Worm (Caenorhabditis elegans) whole organism, young adult: ENCODE measurements around the gene clec-247.

Experiments
- B0336.3 ChIP-seq: fragments of 200-800 bp; sonication (Bioruptor generic); IDR thresholded peaks from 2 replicates; pipeline ENCODE4 v1.3.6; 2022; ENCODE audit warnings: missing genetic modification characterization, missing compliant biosample characterization
- F23B12.7 ChIP-seq: sonication (generic microtip); optimal IDR thresholded peaks from 2 replicates; lab custom pipeline; 2017; ENCODE audit warnings: missing genetic modification characterization, mild to moderate bottlenecking, missing compliant biosample characterization, antibody characterized with exemption, moderate library complexity; ENCODE audit not compliant: insufficient read depth
- F49E8.2 ChIP-seq: sonication (generic microtip); optimal IDR thresholded peaks from 3 replicates; lab custom pipeline; 2017; ENCODE audit warnings: missing genetic modification characterization, mild to moderate bottlenecking, missing compliant biosample characterization, antibody characterized with exemption, moderate library complexity; ENCODE audit not compliant: insufficient read depth
- F55B11.4 ChIP-seq: sonication (generic microtip); optimal IDR thresholded peaks from 2 replicates; lab custom pipeline; 2016; ENCODE audit warnings: missing compliant biosample characterization, missing genetic modification characterization, borderline replicate concordance; ENCODE audit not compliant: insufficient read depth
- F57C9.4 ChIP-seq: sonication (generic microtip); optimal IDR thresholded peaks from 2 replicates; lab custom pipeline; 2017; ENCODE audit warnings: mild to moderate bottlenecking, missing genetic modification characterization, missing compliant biosample characterization
- K11D2.4 ChIP-seq: fragments of 200-800 bp; sonication (Bioruptor generic); IDR thresholded peaks from 2 replicates; pipeline ENCODE4 v1.3.6; 2022; ENCODE audit warnings: missing genetic modification reagents, missing genetic modification characterization, missing compliant biosample characterization
- akir-1 ChIP-seq: fragments of 200-800 bp; sonication (Bioruptor generic); optimal IDR thresholded peaks from 2 replicates; lab custom pipeline; 2018; ENCODE audit warnings: mild to moderate bottlenecking, missing genetic modification characterization, moderate library complexity, missing compliant biosample characterization
- ama-1 ChIP-seq, 3 experiments: fragments of 150-350 bp in 1 of 3; sonication (generic microtip) in 2 of 3; optimal IDR thresholded peaks; 2 replicates each; lab custom pipeline; 2014 to 2018; ENCODE audit warnings: missing biosample characterization in 2 of 3, missing genetic modification characterization in 2 of 3, missing genetic modification reagents in 2 of 3
- cebp-1 ChIP-seq, 2 experiments: fragments of 200-800 bp in 1 of 2; sonication (Bioruptor generic) in 1 of 2; sonication (generic microtip) in 1 of 2; IDR thresholded peaks in 1 of 2; optimal IDR thresholded peaks in 1 of 2; 2 replicates each; pipeline versions ENCODE4 v1.3.6 to Lab custom; 2017 to 2022; ENCODE audit warnings: missing compliant biosample characterization in 2 of 2, missing genetic modification characterization in 2 of 2, mild to moderate bottlenecking in 1 of 2, missing genetic modification reagents in 1 of 2, moderate library complexity in 1 of 2
- ceh-79 ChIP-seq: sonication (generic microtip); optimal IDR thresholded peaks from 2 replicates; lab custom pipeline; 2017; ENCODE audit warnings: mild to moderate bottlenecking, missing genetic modification characterization, missing compliant biosample characterization
- dox-1 ChIP-seq: fragments of 200-800 bp; sonication (Bioruptor generic); IDR thresholded peaks from 2 replicates; pipeline ENCODE4 v1.3.6; 2022; ENCODE audit warnings: missing genetic modification reagents, missing genetic modification characterization, missing compliant biosample characterization
- dpff-1 ChIP-seq: sonication (generic microtip); optimal IDR thresholded peaks from 2 replicates; lab custom pipeline; 2017; ENCODE audit warnings: mild to moderate bottlenecking, missing genetic modification characterization, missing compliant biosample characterization
- egrh-3 ChIP-seq: fragments of 200-800 bp; sonication (Bioruptor generic); IDR thresholded peaks from 2 replicates; pipeline ENCODE4 v1.3.6; 2022; ENCODE audit warnings: missing genetic modification reagents, missing genetic modification characterization, missing compliant biosample characterization
- gei-17 ChIP-seq: fragments of 200-800 bp; sonication (Bioruptor generic); optimal IDR thresholded peaks from 2 replicates; lab custom pipeline; 2018; ENCODE audit warnings: mild to moderate bottlenecking, missing genetic modification characterization, missing compliant biosample characterization
- hmg-1.2 ChIP-seq: fragments of 200-800 bp; sonication (Bioruptor generic); IDR thresholded peaks from 2 replicates; pipeline ENCODE4 v1.3.6; 2022; ENCODE audit warnings: missing genetic modification reagents, missing genetic modification characterization, missing compliant biosample characterization
- let-526 ChIP-seq: fragments of 200-800 bp; sonication (Bioruptor generic); IDR thresholded peaks from 2 replicates; pipeline ENCODE4 v1.3.6; 2022; ENCODE audit warnings: missing genetic modification reagents, missing genetic modification characterization, missing compliant biosample characterization
- lir-1 ChIP-seq: fragments of 200-800 bp; sonication (Bioruptor generic); conservative IDR thresholded peaks from 2 replicates; pipeline ENCODE4 v1.3.6; 2022; ENCODE audit warnings: missing genetic modification reagents, missing genetic modification characterization, missing compliant biosample characterization
- madf-3 ChIP-seq: fragments of 200-800 bp; sonication (Bioruptor generic); IDR thresholded peaks from 2 replicates; pipeline ENCODE4 v1.3.6; 2022; ENCODE audit warnings: missing genetic modification reagents, missing genetic modification characterization, missing compliant biosample characterization
- mcd-1 ChIP-seq: fragments of 200-800 bp; sonication (Bioruptor generic); IDR thresholded peaks from 2 replicates; pipeline ENCODE4 v1.3.6; 2022; ENCODE audit warnings: missing genetic modification reagents, missing genetic modification characterization, missing compliant biosample characterization
- nhr-80 ChIP-seq: sonication (generic microtip); optimal IDR thresholded peaks from 2 replicates; lab custom pipeline; 2016; ENCODE audit warnings: missing genetic modification characterization, missing compliant biosample characterization
- snpc-1.1 ChIP-seq: sonication (generic microtip); optimal IDR thresholded peaks from 2 replicates; lab custom pipeline; 2017; ENCODE audit warnings: missing genetic modification characterization, mild to moderate bottlenecking, missing compliant biosample characterization, antibody characterized with exemption, moderate library complexity, missing genotype, missing genetic modification reagents; ENCODE audit not compliant: insufficient read depth
- ztf-3 ChIP-seq: fragments of 200-800 bp; sonication (Bioruptor generic); optimal IDR thresholded peaks from 2 replicates; lab custom pipeline; 2018; ENCODE audit warnings: mild to moderate bottlenecking, missing genetic modification characterization, missing compliant biosample characterization

clec-247 gene

DNA sequence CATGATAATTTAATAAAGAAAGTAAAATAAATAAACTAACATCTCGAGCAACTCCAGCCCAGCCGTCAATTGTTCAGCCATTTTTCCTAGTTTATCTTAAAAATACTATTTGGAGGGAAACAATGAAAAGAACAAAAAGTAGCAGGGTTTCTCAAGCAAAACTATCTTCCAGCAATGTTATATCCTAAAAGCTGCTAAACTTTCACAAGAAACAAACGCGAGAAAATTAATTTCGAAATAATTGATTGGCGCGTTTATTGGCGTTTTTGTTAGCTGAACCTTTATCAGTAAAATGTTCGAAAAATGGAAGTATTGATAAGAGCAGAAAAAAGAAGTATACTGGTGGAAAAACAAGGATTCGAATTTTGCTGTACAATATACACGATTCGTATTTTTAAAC lies 40.5 kb downstream of the clec-247 start, which contains the start of gene B0462.5:
B0462.5 (minus strand) TSS at position 101 of the 400 bp plus-strand sequence.
- TF ChIP-seq F55B11.4 (tag; lab: Kevin White, UChicago), result no peak
- TF ChIP-seq F57C9.4 (tag; lab: Kevin White, UChicago), result no peak
- no peak for TF ChIP-seq ceh-79 (tag; lab: Kevin White, UChicago)
- TF ChIP-seq ztf-3 (GFP tag; lab: Kevin White, UChicago), result no peak
- TF ChIP-seq cebp-1 (GFP tag; IDR thresholded peaks at IDR 0.05; lab: Robert Waterston, UW), result 0 out of 2 replicates have a peak, but pooled peaks have one; percentile 24
- no peak for TF ChIP-seq cebp-1 (tag; optimal IDR thresholded peaks at IDR 0.05; lab: Kevin White, UChicago)
- no peak for TF ChIP-seq snpc-1.1 (tag; lab: Kevin White, UChicago)
- TF ChIP-seq akir-1, result no peak

DNA sequence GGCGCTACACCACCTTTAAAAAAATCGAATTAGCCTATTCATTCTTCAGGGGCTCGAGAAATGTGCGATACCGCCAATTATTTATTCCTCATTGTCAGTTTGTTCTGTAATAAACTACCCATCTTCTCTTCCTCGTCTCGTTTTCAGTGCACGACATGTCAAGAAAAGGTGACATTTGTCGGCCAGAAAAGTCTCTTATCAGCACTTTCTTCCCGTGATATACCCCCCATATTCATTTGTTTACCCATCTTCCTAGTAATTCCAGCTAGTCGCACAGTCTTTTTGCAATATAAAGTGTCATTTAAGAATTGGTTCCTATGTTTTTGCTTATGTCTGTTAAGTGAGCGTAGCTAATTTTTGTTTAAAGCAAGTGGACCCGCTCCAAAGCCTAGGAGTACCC lies 41.8 kb downstream of the clec-247 start:
- TF ChIP-seq egrh-3 (GFP tag; lab: Robert Waterston, UW), result no peak
- no peak for TF ChIP-seq hmg-1.2
- 0 out of 2 replicates have a peak, but pooled peaks have one; percentile 21 for TF ChIP-seq dox-1 (GFP tag; lab: Robert Waterston, UW)
- TF ChIP-seq nhr-80 (tag; lab: Kevin White, UChicago), result peak; percentile 55
- TF ChIP-seq lir-1 (GFP tag; lab: Robert Waterston, UW), result no peak

DNA sequence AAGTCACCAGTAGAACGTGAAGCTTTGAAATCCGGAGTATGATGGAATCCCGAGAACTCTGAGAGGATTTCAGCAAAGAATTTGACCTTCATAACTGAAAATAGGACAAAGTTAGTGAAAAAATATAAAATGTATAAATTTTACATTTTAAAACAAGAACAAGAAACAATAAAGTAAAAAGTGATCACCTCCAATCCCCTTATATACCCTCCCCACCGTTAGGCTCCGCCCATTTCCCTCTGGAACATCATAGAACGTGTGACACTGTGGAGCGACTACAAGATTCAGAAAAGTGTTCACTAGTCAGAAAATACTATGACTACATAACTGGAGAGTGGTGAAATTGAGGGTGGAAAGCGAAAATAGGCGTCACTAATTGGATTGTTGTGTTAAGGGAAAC lies 48.4 kb downstream of the clec-247 start, which contains the start of gene B0462.4:
B0462.4 (minus strand) TSS at position 101 of the 400 bp plus-strand sequence.
- no peak for TF ChIP-seq gei-17 (GFP tag; lab: Kevin White, UChicago)
- no peak for TF ChIP-seq B0336.3
- no peak for TF ChIP-seq let-526 (GFP tag; lab: Robert Waterston, UW)
- no peak for TF ChIP-seq K11D2.4 (GFP tag; lab: Robert Waterston, UW)
- no peak for TF ChIP-seq dpff-1 (tag; lab: Kevin White, UChicago)
- no peak for TF ChIP-seq F23B12.7
- no peak for TF ChIP-seq mcd-1 (GFP tag; lab: Robert Waterston, UW)
- no peak for TF ChIP-seq ama-1 (optimal IDR thresholded peaks at IDR 0.05; lab: Kevin White, UChicago)
- no peak for TF ChIP-seq ama-1 (GFP tag; optimal IDR thresholded peaks at IDR 0.05; lab: Kevin White, UChicago)
- TF ChIP-seq F49E8.2, result no peak
- no peak for TF ChIP-seq madf-3 (GFP tag; lab: Robert Waterston, UW)
